Fruit fly (Drosophila melanogaster) whole organism, wandering third instar larva: ENCODE measurements around the gene kin17.
A peak's percentile ranks its signal among the peaks of the same experiment; 100 is the strongest.

Experiments
- Abd-B ChIP-seq: fragments of >200 bp; optimal IDR thresholded peaks from 2 replicates; lab custom pipeline; 2017; ENCODE audit warnings: missing biosample characterization, missing genetic modification characterization
- CG32264 ChIP-seq: fragments of 200-800 bp; sonication (Bioruptor generic); optimal IDR thresholded peaks from 2 replicates; lab custom pipeline; 2016; ENCODE audit warnings: missing biosample characterization, missing genetic modification characterization
- CG9705 ChIP-seq: fragments of 200-800 bp; sonication (Bioruptor generic); optimal IDR thresholded peaks from 2 replicates; lab custom pipeline; 2018; ENCODE audit warnings: missing biosample characterization, mild to moderate bottlenecking, missing genetic modification characterization
- CrebA ChIP-seq: fragments of 200-800 bp; sonication (Bioruptor generic); optimal IDR thresholded peaks from 2 replicates; lab custom pipeline; 2016; ENCODE audit warnings: missing biosample characterization, mild to moderate bottlenecking, missing genetic modification characterization, borderline replicate concordance
- Dfd ChIP-seq: fragments of >200 bp; optimal IDR thresholded peaks from 2 replicates; lab custom pipeline; 2017; ENCODE audit warnings: missing biosample characterization, missing genetic modification characterization
- GATAd ChIP-seq: sonication (Bioruptor generic); optimal IDR thresholded peaks from 2 replicates; lab custom pipeline; 2016; ENCODE audit warnings: missing biosample characterization, missing genetic modification characterization
- HLH106 ChIP-seq: fragments of 200-800 bp; optimal IDR thresholded peaks from 3 replicates; lab custom pipeline; 2019; ENCODE audit warnings: missing biosample characterization, mild to moderate bottlenecking, missing genetic modification characterization, moderate library complexity
- Hnf4 ChIP-seq: fragments of 200-800 bp; sonication (Bioruptor generic); optimal IDR thresholded peaks from 2 replicates; lab custom pipeline; 2016; ENCODE audit warnings: missing biosample characterization, mild to moderate bottlenecking, missing genetic modification characterization
- Hr78 ChIP-seq: fragments of >200 bp; optimal IDR thresholded peaks from 2 replicates; lab custom pipeline; 2017; ENCODE audit warnings: missing biosample characterization, missing genetic modification characterization
- Hr83 ChIP-seq: fragments of 200-300 bp; sonication (Bioruptor generic); optimal IDR thresholded peaks from 2 replicates; lab custom pipeline; 2016; ENCODE audit warnings: missing biosample characterization, mild to moderate bottlenecking, missing genetic modification characterization, moderate library complexity; ENCODE audit not compliant: poor library complexity, severe bottlenecking
- Jra ChIP-seq: sonication (Bioruptor generic); optimal IDR thresholded peaks from 2 replicates; lab custom pipeline; 2016; ENCODE audit warnings: missing biosample characterization, missing genetic modification characterization
- Mio ChIP-seq: sonication (Bioruptor generic); optimal IDR thresholded peaks from 2 replicates; lab custom pipeline; 2016; ENCODE audit warnings: missing biosample characterization, missing genetic modification characterization
- N ChIP-seq: fragments of >200 bp; optimal IDR thresholded peaks from 2 replicates; lab custom pipeline; 2018; ENCODE audit warnings: missing biosample characterization, missing external identifiers, missing genetic modification characterization
- OdsH ChIP-seq: fragments of 200-800 bp; sonication (Bioruptor generic); optimal IDR thresholded peaks from 2 replicates; lab custom pipeline; 2016; ENCODE audit warnings: missing biosample characterization, mild to moderate bottlenecking, missing genetic modification characterization
- Rel ChIP-seq, 2 experiments: fragments of 200-800 bp; sonication (Bioruptor generic) in 1 of 2; optimal IDR thresholded peaks; 2 replicates in 1 of 2; 3 replicates in 1 of 2; lab custom pipeline; 2016 to 2019; ENCODE audit warnings: mild to moderate bottlenecking in 2 of 2, missing biosample characterization in 2 of 2, missing genetic modification characterization in 2 of 2, moderate library complexity in 1 of 2
- Vsx2 ChIP-seq: fragments of 200-300, 225-300 bp; sonication (Bioruptor generic); optimal IDR thresholded peaks from 2 replicates; lab custom pipeline; 2018; ENCODE audit warnings: missing biosample characterization, missing genetic modification characterization; ENCODE audit not compliant: partially characterized antibody
- br ChIP-seq: fragments of 200-800 bp; sonication (Bioruptor generic); optimal IDR thresholded peaks from 2 replicates; lab custom pipeline; 2016; ENCODE audit warnings: missing biosample characterization, missing genetic modification characterization
- brk ChIP-seq: fragments of 200-800 bp; sonication (Bioruptor generic); optimal IDR thresholded peaks from 2 replicates; lab custom pipeline; 2016; ENCODE audit warnings: missing biosample characterization, mild to moderate bottlenecking, missing genetic modification characterization
- dl ChIP-seq, 2 experiments: fragments of 175-275, 200-275 bp in 1 of 2; fragments of 200-275 bp in 1 of 2; sonication (Bioruptor generic); optimal IDR thresholded peaks; lab custom pipeline; 2018; ENCODE audit warnings: mild to moderate bottlenecking in 2 of 2, missing biosample characterization in 2 of 2, missing genetic modification characterization in 2 of 2, moderate library complexity in 2 of 2; ENCODE audit not compliant: partially characterized antibody in 2 of 2, insufficient read depth in 1 of 2
- dmrt93B ChIP-seq: fragments of 200-800 bp; sonication (Bioruptor generic); optimal IDR thresholded peaks from 2 replicates; lab custom pipeline; 2018; ENCODE audit warnings: missing biosample characterization, mild to moderate bottlenecking, missing genetic modification characterization
- dsf ChIP-seq: sonication (Bioruptor generic); optimal IDR thresholded peaks from 2 replicates; lab custom pipeline; 2016; ENCODE audit warnings: missing biosample characterization, missing genetic modification characterization, borderline replicate concordance
- ey ChIP-seq: fragments of 200-800 bp; sonication (Bioruptor generic); optimal IDR thresholded peaks from 2 replicates; lab custom pipeline; 2016; ENCODE audit warnings: missing biosample characterization, missing genetic modification characterization
- foxo ChIP-seq, 2 experiments: fragments of 200-800 bp; sonication (Bioruptor generic); optimal IDR thresholded peaks; 2 replicates in 1 of 2; 3 replicates in 1 of 2; lab custom pipeline; 2016 to 2017; ENCODE audit warnings: missing biosample characterization in 2 of 2, missing genetic modification characterization in 2 of 2
- fru ChIP-seq: fragments of 200-800 bp; sonication (Bioruptor generic); optimal IDR thresholded peaks from 3 replicates; lab custom pipeline; 2016; ENCODE audit warnings: missing biosample characterization, mild to moderate bottlenecking, missing genetic modification characterization
- h ChIP-seq: fragments of 200-800 bp; sonication (Bioruptor generic); optimal IDR thresholded peaks from 3 replicates; lab custom pipeline; 2016; ENCODE audit warnings: missing biosample characterization, mild to moderate bottlenecking, missing genetic modification characterization
- jim ChIP-seq: fragments of 175-275, 200-325 bp; sonication (Bioruptor generic); optimal IDR thresholded peaks from 2 replicates; lab custom pipeline; 2016; ENCODE audit warnings: missing biosample characterization, mild to moderate bottlenecking, missing genetic modification characterization
- lola ChIP-seq: fragments of >200 bp; optimal IDR thresholded peaks from 2 replicates; lab custom pipeline; 2017; ENCODE audit warnings: missing biosample characterization, missing genetic modification characterization
- psq ChIP-seq: fragments of 200-800 bp; sonication (Bioruptor generic); optimal IDR thresholded peaks from 3 replicates; lab custom pipeline; 2017; ENCODE audit warnings: missing biosample characterization, mild to moderate bottlenecking, missing genetic modification characterization, moderate library complexity
- rgr ChIP-seq: fragments of 200-800 bp; sonication (Bioruptor generic); optimal IDR thresholded peaks from 3 replicates; lab custom pipeline; 2016; ENCODE audit warnings: missing biosample characterization, mild to moderate bottlenecking, missing genetic modification characterization
- sage ChIP-seq: fragments of 200-800 bp; sonication (Bioruptor generic); optimal IDR thresholded peaks from 2 replicates; lab custom pipeline; 2016; ENCODE audit warnings: missing biosample characterization, mild to moderate bottlenecking, missing genetic modification characterization
- sv ChIP-seq: fragments of 200-800 bp; sonication (Bioruptor generic); optimal IDR thresholded peaks from 3 replicates; lab custom pipeline; 2016; ENCODE audit warnings: missing biosample characterization, missing genetic modification characterization
- usp ChIP-seq: fragments of >200 bp; optimal IDR thresholded peaks from 2 replicates; lab custom pipeline; 2017; ENCODE audit warnings: missing biosample characterization, missing genetic modification characterization
- woc ChIP-seq: sonication (Bioruptor generic); optimal IDR thresholded peaks from 2 replicates; lab custom pipeline; 2016; ENCODE audit warnings: missing biosample characterization, mild to moderate bottlenecking, missing genetic modification characterization

kin17 gene

dm6 chr3L:20353726-20354332, 2.8 kb upstream of the kin17 start:
- no peak for TF ChIP-seq Abd-B
- peak; percentile 13 for TF ChIP-seq rgr (GFP tag; lab: Kevin White, UChicago)
- TF ChIP-seq Vsx2 (GFP tag; lab: Kevin White, UChicago), result no peak
- TF ChIP-seq ey (GFP tag; lab: Kevin White, UChicago), result peak; percentile 51
- peak; percentile 15 for TF ChIP-seq OdsH (GFP tag; lab: Kevin White, UChicago)
- TF ChIP-seq CG9705 (GFP tag; lab: Kevin White, UChicago), result no peak
- TF ChIP-seq CG32264 (GFP tag; lab: Kevin White, UChicago), result no peak
- TF ChIP-seq usp (GFP tag; lab: Kevin White, UChicago), result no peak
- TF ChIP-seq Dfd (GFP tag; lab: Kevin White, UChicago), result no peak
- no peak for TF ChIP-seq Hr78 (GFP tag; lab: Kevin White, UChicago)
- TF ChIP-seq lola, result no peak
- no peak for TF ChIP-seq brk (GFP tag; lab: Kevin White, UChicago)
- no peak for TF ChIP-seq br (GFP tag; lab: Kevin White, UChicago)
- TF ChIP-seq jim (GFP tag; lab: Kevin White, UChicago), result no peak
- TF ChIP-seq dl (GFP tag; optimal IDR thresholded peaks at IDR 0.05; lab: Kevin White, UChicago; ENCODE audit: insufficient read depth in 1 of 2, partially characterized antibody in 2 of 2), result no peak
- TF ChIP-seq GATAd (GFP tag; lab: Kevin White, UChicago), result no peak
- TF ChIP-seq Rel (GFP tag; optimal IDR thresholded peaks at IDR 0.05; lab: Kevin White, UChicago), result no peak
- peak; percentile 70 for TF ChIP-seq Rel (tag; optimal IDR thresholded peaks at IDR 0.05; lab: Kevin White, UChicago)
- no peak for TF ChIP-seq foxo (GFP tag; optimal IDR thresholded peaks at IDR 0.05; lab: Kevin White, UChicago)
- TF ChIP-seq psq, result peak; percentile 12
- TF ChIP-seq fru (GFP tag; lab: Kevin White, UChicago), result peak; percentile 57
- TF ChIP-seq Hr83, result peak; percentile 10
- peak; percentile 42 for TF ChIP-seq h (GFP tag; lab: Kevin White, UChicago)
- no peak for TF ChIP-seq Mio (GFP tag; lab: Kevin White, UChicago)
- TF ChIP-seq dmrt93B (GFP tag; lab: Kevin White, UChicago), result no peak

- TF ChIP-seq Dfd (GFP tag; lab: Kevin White, UChicago) (no peak), usp (GFP tag; lab: Kevin White, UChicago) (no peak), psq (no peak), Hnf4 (no peak), Mio (GFP tag; lab: Kevin White, UChicago) (no peak), foxo (GFP tag; optimal IDR thresholded peaks at IDR 0.05; lab: Kevin White, UChicago) (no peak), dl (GFP tag; optimal IDR thresholded peaks at IDR 0.05; lab: Kevin White, UChicago; ENCODE audit: insufficient read depth in 1 of 2, partially characterized antibody in 2 of 2) (no peak), brk (GFP tag; lab: Kevin White, UChicago) (no peak), dsf (GFP tag; lab: Kevin White, UChicago) (no peak), br (GFP tag; lab: Kevin White, UChicago) (no peak), sv (GFP tag; lab: Kevin White, UChicago) (no peak), sage (no peak), jim (GFP tag; lab: Kevin White, UChicago) (no peak), fru (GFP tag; lab: Kevin White, UChicago) (no peak), HLH106 (tag; lab: Kevin White, UChicago) (no peak), Jra (no peak), rgr (GFP tag; lab: Kevin White, UChicago) (no peak), Hr83 (no peak), woc (GFP tag; lab: Kevin White, UChicago) (no peak), N (GFP tag; lab: Kevin White, UChicago) (no peak)
Observed at dm6 chr3L:20354363-20354762, 2.2 kb upstream of the kin17 start.

dm6 chr3L:20354872-20355271, 1.7 kb upstream of the kin17 start:
- TF ChIP-seq Hr78 (GFP tag; lab: Kevin White, UChicago), result no peak
- no peak for TF ChIP-seq Rel (GFP tag; optimal IDR thresholded peaks at IDR 0.05; lab: Kevin White, UChicago)
- peak; percentile 2 for TF ChIP-seq Rel (tag; optimal IDR thresholded peaks at IDR 0.05; lab: Kevin White, UChicago)
- TF ChIP-seq CrebA, result no peak
- no peak for TF ChIP-seq N (GFP tag; lab: Kevin White, UChicago)
- TF ChIP-seq dsf (GFP tag; lab: Kevin White, UChicago), result no peak
